Worm (Caenorhabditis elegans): ENCODE measurements around the gene smim-14.

DNA sequence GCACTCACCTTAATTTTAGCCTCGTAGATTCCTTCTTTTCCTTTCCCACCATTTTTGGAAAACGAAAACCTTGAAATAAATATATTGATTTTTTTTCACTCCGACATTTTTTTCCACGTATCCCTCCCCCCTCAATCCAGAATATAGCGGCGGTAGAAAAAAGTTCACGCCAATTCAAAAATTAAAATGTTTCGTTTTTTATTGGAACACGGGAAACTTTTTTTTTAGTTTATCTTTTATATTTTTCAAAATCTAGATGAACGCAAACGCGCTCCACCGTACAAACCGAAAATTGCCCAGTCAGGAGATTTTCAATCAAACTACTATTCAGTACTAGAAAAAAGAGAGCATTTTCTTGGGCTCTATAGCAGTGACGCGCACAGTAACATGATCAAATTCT is 25.4 kb downstream of the smim-14 start, which contains the start of gene spe-41:
- no peak for TF ChIP-seq R02D3.7 (tag; optimal IDR thresholded peaks at IDR 0.05)
- TF ChIP-seq jun-1 (tag; optimal IDR thresholded peaks at IDR 0.05): no peak
- no peak for TF ChIP-seq tra-1 (GFP tag; IDR thresholded peaks at IDR 0.05)
- no peak for TF ChIP-seq ces-1 (GFP tag; optimal IDR thresholded peaks at IDR 0.05)
- no peak for TF ChIP-seq duxl-1 (tag; optimal IDR thresholded peaks at IDR 0.05; ENCODE audit: poor library complexity)
- TF ChIP-seq fkh-10 (GFP tag; optimal IDR thresholded peaks at IDR 0.05): no peak
- TF ChIP-seq nhr-11 (tag; optimal IDR thresholded peaks at IDR 0.05): no peak
- TF ChIP-seq unc-62 (GFP tag; optimal IDR thresholded peaks at IDR 0.05 in 1 of 2): no peak
- no peak for TF ChIP-seq unc-62 (tag; optimal IDR thresholded peaks at IDR 0.05)
- TF ChIP-seq T20F7.1 (GFP tag; optimal IDR thresholded peaks at IDR 0.05): no peak
- TF ChIP-seq vab-7 (GFP tag; IDR thresholded peaks at IDR 0.05): no peak
- no peak for TF ChIP-seq tag-97 (GFP tag; IDR thresholded peaks at IDR 0.05)
- TF ChIP-seq lsy-2 (tag; optimal IDR thresholded peaks at IDR 0.05): no peak
- TF ChIP-seq ama-1 (optimal IDR thresholded peaks at IDR 0.05): no peak
- no peak for TF ChIP-seq mep-1 (tag; optimal IDR thresholded peaks at IDR 0.05)

Data from whole organism, L4 larva.